Fruit fly (Drosophila melanogaster) whole organism, adult: Measurements from ENCODE around the gene stai.
A peak's percentile ranks its signal among the peaks of the same experiment; 100 is the strongest.

Experiments used
- CG11617 ChIP-seq: fragments of 200-800 bp; sonication (Bioruptor generic); optimal IDR thresholded peaks from 2 replicates; lab custom pipeline; 2017; ENCODE audit warnings: mild to moderate bottlenecking, missing biosample characterization, missing genetic modification reagents, missing genetic modification characterization
- CG12768 ChIP-seq: fragments of 200-800 bp; sonication (Bioruptor generic); optimal IDR thresholded peaks from 2 replicates; lab custom pipeline; 2017; ENCODE audit warnings: missing biosample characterization, missing genetic modification characterization, mild to moderate bottlenecking, moderate library complexity, missing genetic modification reagents
- CG14711 ChIP-seq: fragments of 200-800 bp; sonication (Bioruptor generic); optimal IDR thresholded peaks from 2 replicates; lab custom pipeline; 2018; ENCODE audit warnings: missing biosample characterization, mild to moderate bottlenecking, missing genetic modification characterization, moderate library complexity
- CG1620 ChIP-seq: fragments of 200-800 bp; sonication (Bioruptor generic); optimal IDR thresholded peaks from 2 replicates; lab custom pipeline; 2016; ENCODE audit warnings: missing biosample characterization, missing genetic modification characterization
- CG33017 ChIP-seq: fragments of 200-800 bp; sonication (Bioruptor generic); optimal IDR thresholded peaks from 2 replicates; lab custom pipeline; 2018; ENCODE audit warnings: missing biosample characterization, mild to moderate bottlenecking, missing genetic modification characterization, moderate library complexity
- CG5204 ChIP-seq: fragments of 200-800 bp; sonication (Bioruptor generic); optimal IDR thresholded peaks from 2 replicates; lab custom pipeline; 2016; ENCODE audit warnings: missing biosample characterization, missing genetic modification characterization
- CG7045 ChIP-seq: fragments of 200-800 bp; sonication (Bioruptor generic); optimal IDR thresholded peaks from 2 replicates; lab custom pipeline; 2017; ENCODE audit warnings: missing biosample characterization, mild to moderate bottlenecking, missing genetic modification characterization
- CG7101 ChIP-seq: fragments of 200-800 bp; sonication (Bioruptor generic); optimal IDR thresholded peaks from 2 replicates; lab custom pipeline; 2018; ENCODE audit warnings: missing biosample characterization, mild to moderate bottlenecking, missing genetic modification characterization, moderate library complexity
- Clk ChIP-seq: fragments of 200-800 bp; sonication (Bioruptor generic); optimal IDR thresholded peaks from 2 replicates; lab custom pipeline; 2017; ENCODE audit warnings: missing biosample characterization, missing genetic modification characterization
- Crg-1 ChIP-seq: fragments of 200-800 bp; sonication (Bioruptor generic); optimal IDR thresholded peaks from 2 replicates; lab custom pipeline; 2016; ENCODE audit warnings: missing biosample characterization, missing genetic modification characterization
- Hr96 ChIP-seq: fragments of 200-800 bp; sonication (Bioruptor generic); optimal IDR thresholded peaks from 2 replicates; lab custom pipeline; 2016; ENCODE audit warnings: missing biosample characterization, missing genetic modification characterization
- Mnt ChIP-seq: fragments of 200-800 bp; sonication (Bioruptor generic); optimal IDR thresholded peaks from 2 replicates; lab custom pipeline; 2016; ENCODE audit warnings: missing biosample characterization, mild to moderate bottlenecking, missing genetic modification characterization
- bab1 ChIP-seq: fragments of 200-800 bp; sonication (Bioruptor generic); optimal IDR thresholded peaks from 3 replicates; lab custom pipeline; 2019; ENCODE audit warnings: missing biosample characterization, mild to moderate bottlenecking, missing genetic modification characterization, moderate library complexity
- cic ChIP-seq: fragments of 200-800 bp; sonication (Bioruptor generic); optimal IDR thresholded peaks from 2 replicates; lab custom pipeline; 2017; ENCODE audit warnings: missing biosample characterization, mild to moderate bottlenecking, missing genetic modification characterization, moderate library complexity
- cnc ChIP-seq, 2 experiments: fragments of >200 bp; optimal IDR thresholded peaks; 2 replicates each; lab custom pipeline; 2017
- kay ChIP-seq: fragments of 200-800 bp; sonication (Bioruptor generic); peaks from one replicate; lab custom pipeline; 2016; ENCODE audit warnings: missing biosample characterization, missing genetic modification characterization, borderline replicate concordance
- ovo ChIP-seq: fragments of 200-800 bp; sonication (Bioruptor generic); optimal IDR thresholded peaks from 2 replicates; lab custom pipeline; 2016; ENCODE audit warnings: missing biosample characterization, missing genetic modification characterization
- pad ChIP-seq: fragments of 200-800 bp; sonication (Bioruptor generic); optimal IDR thresholded peaks from 3 replicates; lab custom pipeline; 2017; ENCODE audit warnings: missing biosample characterization, missing genetic modification characterization, mild to moderate bottlenecking, moderate library complexity, missing genetic modification reagents
- tj ChIP-seq: fragments of 200-800 bp; sonication (Bioruptor generic); optimal IDR thresholded peaks from 3 replicates; lab custom pipeline; 2017; ENCODE audit warnings: missing biosample characterization, mild to moderate bottlenecking, missing genetic modification characterization, moderate library complexity
- toe ChIP-seq: fragments of 200-800 bp; sonication (Bioruptor generic); optimal IDR thresholded peaks from 2 replicates; lab custom pipeline; 2016; ENCODE audit warnings: missing biosample characterization, missing genetic modification characterization

Gene stai

DNA sequence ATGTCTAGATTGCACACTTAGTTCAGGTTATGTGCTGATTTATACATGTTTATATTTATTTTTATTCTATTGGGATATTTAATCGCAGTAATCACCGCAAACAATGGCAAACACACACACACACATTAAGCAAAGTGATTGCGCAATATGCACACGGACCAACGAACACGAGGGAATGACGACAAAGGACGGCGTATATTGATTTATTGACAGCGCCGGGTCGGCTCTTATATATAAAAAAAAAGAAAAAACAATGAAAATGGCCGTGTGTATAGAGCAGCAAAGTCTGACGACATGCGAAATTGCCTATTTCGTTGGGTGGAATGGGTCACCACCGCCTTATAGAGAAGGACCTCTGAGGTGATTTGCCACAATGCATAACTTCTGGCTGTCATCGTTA is 10.6 kb downstream of the stai start:
- TF ChIP-seq Clk = no peak
- no peak for TF ChIP-seq CG33017 (tag; lab: Kevin White, UChicago)
- peak; percentile 66 for TF ChIP-seq kay (GFP tag; lab: Kevin White, UChicago)

DNA sequence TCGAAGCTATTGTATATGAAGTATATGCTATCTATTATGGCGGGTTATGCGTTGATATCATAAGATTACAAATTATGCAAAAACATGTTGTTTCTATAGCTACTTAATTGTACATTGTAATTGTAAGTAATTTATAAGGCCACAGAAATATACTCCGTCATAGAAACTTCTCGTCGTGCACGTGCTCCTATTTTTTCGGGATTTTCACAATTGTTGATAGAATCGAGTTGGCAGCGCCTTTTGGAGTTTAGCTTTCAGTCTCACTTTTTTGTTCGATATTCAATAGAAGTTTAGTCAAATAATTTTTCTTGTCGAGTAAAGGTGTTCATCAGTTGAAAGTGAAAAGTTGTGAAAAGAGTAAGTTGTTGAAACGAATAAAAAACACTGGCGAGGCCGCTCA is 18.0 kb downstream of the stai start, which contains the start of gene CG31642:
Gene CG31642, plus strand, starts transcription at position 301 of the 400 bp plus-strand sequence.
- TF ChIP-seq toe = no peak

- TF ChIP-seq Clk (no peak), CG5204 (peak; percentile 16), CG14711 (tag; lab: Kevin White, UChicago) (peak; percentile 52), CG1620 (GFP tag; lab: Kevin White, UChicago) (peak; percentile 21), CG7045 (GFP tag; lab: Kevin White, UChicago) (peak; percentile 12), CG11617 (no peak), tj (peak; percentile 11), ovo (no peak), cnc (optimal IDR thresholded peaks at IDR 0.05; lab: Kevin White, UChicago) (no peak), Mnt (GFP tag; lab: Kevin White, UChicago) (no peak), Hr96 (GFP tag; lab: Kevin White, UChicago) (no peak), CG33017 (tag; lab: Kevin White, UChicago) (peak; percentile 46), CG7101 (tag; lab: Kevin White, UChicago) (peak; percentile 45), toe (no peak)
Measured at dm6 chr2L:6124815-6125214, 24.6 kb downstream of the stai start, which contains the start of gene Arpc4. Arpc4 (plus strand) TSS chr2L:6125132.

DNA sequence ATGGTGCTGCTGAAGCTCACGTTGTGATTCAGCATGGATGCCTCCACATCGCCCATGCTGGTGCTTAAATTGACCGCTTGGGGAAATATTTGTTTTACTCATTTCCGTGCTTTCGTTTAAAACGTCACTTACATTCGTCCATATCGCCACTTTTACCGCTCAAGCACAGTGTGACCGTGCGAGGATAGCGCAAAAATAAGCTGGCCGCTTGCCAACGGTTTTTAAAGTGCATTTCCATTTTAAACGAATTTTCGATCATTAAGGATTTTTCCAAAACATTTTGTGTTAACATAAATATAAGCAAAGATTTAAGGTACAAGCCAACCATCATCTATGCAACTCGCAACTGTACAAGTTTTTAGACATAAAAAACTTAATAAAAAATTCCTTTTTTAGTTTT is 27.3 kb downstream of the stai start, which contains the start of gene WDR79:
Gene WDR79, minus strand, starts transcription at position 298 of the 400 bp plus-strand sequence.
- no peak for TF ChIP-seq CG14711 (tag; lab: Kevin White, UChicago)
- no peak for TF ChIP-seq CG7101 (tag; lab: Kevin White, UChicago)
- no peak for TF ChIP-seq cic (GFP tag; lab: Kevin White, UChicago)
- TF ChIP-seq tj = no peak
- TF ChIP-seq CG5204 = no peak
- no peak for TF ChIP-seq Hr96 (GFP tag; lab: Kevin White, UChicago)
- TF ChIP-seq CG11617 = no peak

dm6 chr2L:6130522-6131073 is 30.4 kb downstream of the stai start, which contains the start of the genes B9d2, tctn and CG9222:
B9d2 (minus strand) TSS chr2L:6130651.
tctn (minus strand) TSS chr2L:6130651.
CG9222 (plus strand) TSS chr2L:6131023.
- TF ChIP-seq Mnt (GFP tag; lab: Kevin White, UChicago) (no peak), tj (no peak), bab1 (no peak), CG14711 (tag; lab: Kevin White, UChicago) (no peak), Crg-1 (GFP tag; lab: Kevin White, UChicago) (no peak), kay (GFP tag; lab: Kevin White, UChicago) (no peak), CG33017 (tag; lab: Kevin White, UChicago) (no peak), Clk (no peak), cnc (optimal IDR thresholded peaks at IDR 0.05; lab: Kevin White, UChicago) (no peak), Hr96 (GFP tag; lab: Kevin White, UChicago) (no peak), CG12768 (GFP tag; lab: Kevin White, UChicago) (no peak), CG7045 (GFP tag; lab: Kevin White, UChicago) (no peak), pad (GFP tag; lab: Kevin White, UChicago) (no peak), toe (no peak), ovo (no peak), CG1620 (GFP tag; lab: Kevin White, UChicago) (no peak), CG7101 (tag; lab: Kevin White, UChicago) (no peak), CG5204 (no peak)

- TF ChIP-seq Clk (no peak), Crg-1 (GFP tag; lab: Kevin White, UChicago) (no peak), CG33017 (tag; lab: Kevin White, UChicago) (no peak), CG12768 (GFP tag; lab: Kevin White, UChicago) (no peak)
Measured at dm6 chr2L:6139082-6139481, 38.9 kb downstream of the stai start, which contains the start of gene CG13991. CG13991 (plus strand) TSS chr2L:6139382.

dm6 chr2L:6151669-6152068 is 51.5 kb downstream of the stai start, which contains the start of gene Muc26B:
Muc26B (plus strand) TSS chr2L:6151969.
- TF ChIP-seq toe (no peak), CG11617 (no peak), cnc (optimal IDR thresholded peaks at IDR 0.05; lab: Kevin White, UChicago) (no peak), CG7045 (GFP tag; lab: Kevin White, UChicago) (no peak), Clk (no peak)

- no peak for TF ChIP-seq CG5204
- TF ChIP-seq CG7045 (GFP tag; lab: Kevin White, UChicago) = no peak
- TF ChIP-seq CG14711 (tag; lab: Kevin White, UChicago) = no peak
- TF ChIP-seq tj = no peak
- no peak for TF ChIP-seq CG7101 (tag; lab: Kevin White, UChicago)
- TF ChIP-seq bab1 = no peak
- no peak for TF ChIP-seq cic (GFP tag; lab: Kevin White, UChicago)
- TF ChIP-seq toe = no peak
- TF ChIP-seq Clk = no peak
- TF ChIP-seq CG12768 (GFP tag; lab: Kevin White, UChicago) = no peak
- no peak for TF ChIP-seq Crg-1 (GFP tag; lab: Kevin White, UChicago)
- TF ChIP-seq CG33017 (tag; lab: Kevin White, UChicago) = no peak
- TF ChIP-seq Mnt (GFP tag; lab: Kevin White, UChicago) = no peak
- no peak for TF ChIP-seq ovo
- TF ChIP-seq pad (GFP tag; lab: Kevin White, UChicago) = no peak
Measured at dm6 chr2L:6155041-6155440, 54.9 kb downstream of the stai start, which contains the start of gene CG31639. CG31639 (minus strand) TSS chr2L:6155141.
